Worm (Caenorhabditis elegans) whole organism, midembryonic: ENCODE measurements around the gene aqp-4.

Source experiments
- med-1 ChIP-seq: sonication (generic microtip); optimal IDR thresholded peaks from 2 replicates; lab custom pipeline; 2017; ENCODE audit warnings: missing genetic modification characterization, mild to moderate bottlenecking, missing compliant biosample characterization, antibody characterized with exemption, missing genetic modification reagents; ENCODE audit not compliant: insufficient read depth
- tab-1 ChIP-seq: fragments of 200-800 bp; sonication (Bioruptor generic); IDR thresholded peaks from 2 replicates; pipeline ENCODE4 v1.3.6; 2022; ENCODE audit warnings: missing genetic modification characterization, missing compliant biosample characterization
- ztf-29 ChIP-seq: fragments of 200-800 bp; sonication (Bioruptor generic); IDR thresholded peaks from 2 replicates; pipeline ENCODE4 v1.3.6; 2022; ENCODE audit warnings: missing genetic modification reagents, missing genetic modification characterization, missing compliant biosample characterization

- TF ChIP-seq med-1 (GFP tag; lab: Kevin White, UChicago), result no peak
- no peak for TF ChIP-seq tab-1 (GFP tag; lab: Robert Waterston, UW)
- no peak for TF ChIP-seq ztf-29 (GFP tag; lab: Robert Waterston, UW)
Observed at ce11 chrV:9692649-9693112, 44.7 kb upstream of the aqp-4 start, which contains the start of gene ZK287.7.
